Worm (Caenorhabditis elegans) whole organism, L1 larva: ENCODE measurements around the gene Y1A5A.1.

Experiments
- aha-1 ChIP-seq: fragments of 150-350 bp; optimal IDR thresholded peaks from 2 replicates; lab custom pipeline; 2014; ENCODE audit warnings: missing biosample characterization, missing genetic modification characterization
- ama-1 ChIP-seq: fragments of 150-350 bp; optimal IDR thresholded peaks from 2 replicates; lab custom pipeline; 2014
- ceh-8 ChIP-seq: fragments of 200-800 bp; sonication (Bioruptor generic); optimal IDR thresholded peaks from 2 replicates; lab custom pipeline; 2018; ENCODE audit warnings: mild to moderate bottlenecking, missing genetic modification characterization, moderate library complexity, missing compliant biosample characterization
- egl-27 ChIP-seq, 2 experiments: fragments of 150-350 bp in 1 of 2; sonication (generic microtip); optimal IDR thresholded peaks; 3 replicates each; lab custom pipeline; 2017 to 2018; ENCODE audit warnings: missing biosample characterization in 2 of 2, missing genetic modification characterization in 2 of 2, missing genetic modification reagents in 2 of 2
- lin-39 ChIP-seq: fragments of 150-350 bp; optimal IDR thresholded peaks from 2 replicates; lab custom pipeline; 2014; ENCODE audit warnings: missing biosample characterization, missing genetic modification reagents, missing genetic modification characterization
- lsy-2 ChIP-seq, 2 experiments: fragments of 150-350 bp; optimal IDR thresholded peaks; 2 replicates each; lab custom pipeline; 2014; ENCODE audit warnings: missing biosample characterization in 2 of 2, missing genetic modification characterization in 2 of 2
- nhr-77 ChIP-seq: fragments of 150-350 bp; optimal IDR thresholded peaks from 2 replicates; lab custom pipeline; 2014; ENCODE audit warnings: missing biosample characterization, missing genetic modification characterization
- pax-3 ChIP-seq: fragments of 200-800 bp; sonication (Bioruptor generic); optimal IDR thresholded peaks from 2 replicates; lab custom pipeline; 2018; ENCODE audit warnings: mild to moderate bottlenecking, missing genetic modification characterization, moderate library complexity, missing compliant biosample characterization
- skn-1 ChIP-seq: fragments of 150-350 bp; optimal IDR thresholded peaks from 2 replicates; lab custom pipeline; 2014; ENCODE audit warnings: missing biosample characterization, missing genetic modification characterization
- sptf-1 ChIP-seq: fragments of 150-350 bp; optimal IDR thresholded peaks from 2 replicates; lab custom pipeline; 2014; ENCODE audit warnings: missing biosample characterization, missing genetic modification characterization
- unc-30 ChIP-seq: sonication (generic microtip); optimal IDR thresholded peaks from 2 replicates; lab custom pipeline; 2017; ENCODE audit warnings: missing biosample characterization, missing genetic modification characterization
- zag-1 ChIP-seq: fragments of 150-350 bp; optimal IDR thresholded peaks from 2 replicates; lab custom pipeline; 2014; ENCODE audit warnings: missing biosample characterization, missing genetic modification characterization
- ztf-11 ChIP-seq, 2 experiments: sonication (generic microtip); optimal IDR thresholded peaks; 2 replicates each; lab custom pipeline; 2016 to 2017; ENCODE audit warnings: missing genetic modification characterization in 2 of 2, missing biosample characterization in 1 of 2, missing compliant biosample characterization in 1 of 2

DNA sequence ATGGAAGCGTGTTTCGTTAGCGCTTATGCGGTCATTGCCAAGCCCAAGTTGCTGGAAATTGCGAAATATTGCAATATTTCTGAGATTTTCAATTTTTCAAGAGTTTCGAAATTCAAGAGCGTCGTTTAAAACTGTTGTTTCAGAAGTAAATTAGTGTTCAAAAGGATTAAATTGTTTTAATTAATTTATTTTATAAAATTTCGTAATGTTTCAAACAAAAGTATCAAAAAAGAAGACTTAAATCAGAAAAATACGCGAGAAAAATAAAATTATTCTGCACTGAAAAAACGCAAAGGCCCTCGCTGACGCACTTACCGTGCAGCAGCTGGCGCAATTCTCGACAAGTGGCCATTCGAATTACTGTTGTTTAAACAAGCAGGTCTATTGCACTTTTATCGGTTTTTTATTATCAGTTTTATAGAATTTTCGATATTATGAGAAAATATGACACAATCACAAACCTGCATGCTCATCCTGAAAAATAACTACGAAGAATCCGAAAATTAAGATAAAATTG is 17.7 kb upstream of the Y1A5A.1 start, which contains the start of gene tif-1A:
- TF ChIP-seq ztf-11 (tag; optimal IDR thresholded peaks at IDR 0.05; lab: Kevin White, UChicago) (peak in 1 of 2 experiments; percentile 61), egl-27 (tag; optimal IDR thresholded peaks at IDR 0.05; lab: Kevin White, UChicago) (no peak), unc-30 (tag; lab: Kevin White, UChicago) (no peak), skn-1 (tag; lab: Kevin White, UChicago) (peak; percentile 55), aha-1 (tag; lab: Kevin White, UChicago) (no peak), lin-39 (peak; percentile 88), pax-3 (tag; lab: Kevin White, UChicago) (peak; percentile 53), nhr-77 (tag; lab: Kevin White, UChicago) (peak; percentile 37), sptf-1 (no peak), zag-1 (no peak), ceh-8 (GFP tag; lab: Kevin White, UChicago) (peak; percentile 14), ama-1 (lab: Kevin White, UChicago) (no peak), lsy-2 (tag; optimal IDR thresholded peaks at IDR 0.05; lab: Kevin White, UChicago) (peak; percentile 92)
